Fruit fly (Drosophila melanogaster) whole organism, adult: ENCODE results near the gene CG43059.

Source experiments
- CG11617 ChIP-seq: fragments of 200-800 bp; sonication (Bioruptor generic); optimal IDR thresholded peaks from 2 replicates; lab custom pipeline; 2017; ENCODE audit warnings: mild to moderate bottlenecking, missing biosample characterization, missing genetic modification reagents, missing genetic modification characterization
- CG12768 ChIP-seq: fragments of 200-800 bp; sonication (Bioruptor generic); optimal IDR thresholded peaks from 2 replicates; lab custom pipeline; 2017; ENCODE audit warnings: missing biosample characterization, missing genetic modification characterization, mild to moderate bottlenecking, moderate library complexity, missing genetic modification reagents
- CG14711 ChIP-seq: fragments of 200-800 bp; sonication (Bioruptor generic); optimal IDR thresholded peaks from 2 replicates; lab custom pipeline; 2018; ENCODE audit warnings: missing biosample characterization, mild to moderate bottlenecking, missing genetic modification characterization, moderate library complexity
- CG1620 ChIP-seq: fragments of 200-800 bp; sonication (Bioruptor generic); optimal IDR thresholded peaks from 2 replicates; lab custom pipeline; 2016; ENCODE audit warnings: missing biosample characterization, missing genetic modification characterization
- CG33017 ChIP-seq: fragments of 200-800 bp; sonication (Bioruptor generic); optimal IDR thresholded peaks from 2 replicates; lab custom pipeline; 2018; ENCODE audit warnings: missing biosample characterization, mild to moderate bottlenecking, missing genetic modification characterization, moderate library complexity
- CG7101 ChIP-seq: fragments of 200-800 bp; sonication (Bioruptor generic); optimal IDR thresholded peaks from 2 replicates; lab custom pipeline; 2018; ENCODE audit warnings: missing biosample characterization, mild to moderate bottlenecking, missing genetic modification characterization, moderate library complexity
- Clk ChIP-seq: fragments of 200-800 bp; sonication (Bioruptor generic); optimal IDR thresholded peaks from 2 replicates; lab custom pipeline; 2017; ENCODE audit warnings: missing biosample characterization, missing genetic modification characterization
- Crg-1 ChIP-seq: fragments of 200-800 bp; sonication (Bioruptor generic); optimal IDR thresholded peaks from 2 replicates; lab custom pipeline; 2016; ENCODE audit warnings: missing biosample characterization, missing genetic modification characterization
- Hr96 ChIP-seq: fragments of 200-800 bp; sonication (Bioruptor generic); optimal IDR thresholded peaks from 2 replicates; lab custom pipeline; 2016; ENCODE audit warnings: missing biosample characterization, missing genetic modification characterization
- Mnt ChIP-seq: fragments of 200-800 bp; sonication (Bioruptor generic); optimal IDR thresholded peaks from 2 replicates; lab custom pipeline; 2016; ENCODE audit warnings: missing biosample characterization, mild to moderate bottlenecking, missing genetic modification characterization
- bab1 ChIP-seq: fragments of 200-800 bp; sonication (Bioruptor generic); optimal IDR thresholded peaks from 3 replicates; lab custom pipeline; 2019; ENCODE audit warnings: missing biosample characterization, mild to moderate bottlenecking, missing genetic modification characterization, moderate library complexity
- cic ChIP-seq: fragments of 200-800 bp; sonication (Bioruptor generic); optimal IDR thresholded peaks from 2 replicates; lab custom pipeline; 2017; ENCODE audit warnings: missing biosample characterization, mild to moderate bottlenecking, missing genetic modification characterization, moderate library complexity
- kay ChIP-seq: fragments of 200-800 bp; sonication (Bioruptor generic); peaks from one replicate; lab custom pipeline; 2016; ENCODE audit warnings: missing biosample characterization, missing genetic modification characterization, borderline replicate concordance
- ovo ChIP-seq: fragments of 200-800 bp; sonication (Bioruptor generic); optimal IDR thresholded peaks from 2 replicates; lab custom pipeline; 2016; ENCODE audit warnings: missing biosample characterization, missing genetic modification characterization
- pad ChIP-seq: fragments of 200-800 bp; sonication (Bioruptor generic); optimal IDR thresholded peaks from 3 replicates; lab custom pipeline; 2017; ENCODE audit warnings: missing biosample characterization, missing genetic modification characterization, mild to moderate bottlenecking, moderate library complexity, missing genetic modification reagents
- toe ChIP-seq: fragments of 200-800 bp; sonication (Bioruptor generic); optimal IDR thresholded peaks from 2 replicates; lab custom pipeline; 2016; ENCODE audit warnings: missing biosample characterization, missing genetic modification characterization

CG43059 gene

dm6 chr3L:8285773-8286172 lies 33.0 kb downstream of the CG43059 start:
- TF ChIP-seq CG1620 (GFP tag; lab: Kevin White, UChicago) = no peak
- no peak for TF ChIP-seq bab1
- no peak for TF ChIP-seq kay (GFP tag; lab: Kevin White, UChicago)
- TF ChIP-seq Clk (GFP tag; lab: Kevin White, UChicago) = no peak

- TF ChIP-seq CG7101 (tag; lab: Kevin White, UChicago) = no peak
- no peak for TF ChIP-seq CG14711 (tag; lab: Kevin White, UChicago)
- TF ChIP-seq cic (GFP tag; lab: Kevin White, UChicago) = no peak
- no peak for TF ChIP-seq pad (GFP tag; lab: Kevin White, UChicago)
- no peak for TF ChIP-seq Clk (GFP tag; lab: Kevin White, UChicago)
Measured at dm6 chr3L:8285291-8285690, 33.5 kb downstream of the CG43059 start.

dm6 chr3L:8284651-8285050 lies 34.1 kb downstream of the CG43059 start:
- no peak for TF ChIP-seq CG1620 (GFP tag; lab: Kevin White, UChicago)
- no peak for TF ChIP-seq cic (GFP tag; lab: Kevin White, UChicago)
- TF ChIP-seq ovo (GFP tag; lab: Kevin White, UChicago) = no peak
- no peak for TF ChIP-seq kay (GFP tag; lab: Kevin White, UChicago)
- no peak for TF ChIP-seq CG14711 (tag; lab: Kevin White, UChicago)
- no peak for TF ChIP-seq CG11617 (GFP tag; lab: Kevin White, UChicago)
- no peak for TF ChIP-seq Hr96 (GFP tag; lab: Kevin White, UChicago)
- no peak for TF ChIP-seq Clk (GFP tag; lab: Kevin White, UChicago)
- TF ChIP-seq Crg-1 (GFP tag; lab: Kevin White, UChicago) = no peak
- TF ChIP-seq bab1 = no peak
- no peak for TF ChIP-seq CG7101 (tag; lab: Kevin White, UChicago)
- TF ChIP-seq CG12768 (GFP tag; lab: Kevin White, UChicago) = no peak
- TF ChIP-seq toe (GFP tag; lab: Kevin White, UChicago) = no peak
- TF ChIP-seq CG33017 (tag; lab: Kevin White, UChicago) = no peak
- TF ChIP-seq pad (GFP tag; lab: Kevin White, UChicago) = no peak
- TF ChIP-seq Mnt (GFP tag; lab: Kevin White, UChicago) = no peak
